Worm (Caenorhabditis elegans) whole organism, L1 larva: ENCODE data around the gene cnep-1.

Source experiments
- F16B12.6 ChIP-seq: fragments of 150-350 bp; optimal IDR thresholded peaks from 2 replicates; lab custom pipeline; 2014; ENCODE audit warnings: missing biosample characterization, missing genetic modification characterization
- dpl-1 ChIP-seq, 3 experiments: fragments of 150-350 bp in 2 of 3; sonication (generic microtip) in 1 of 3; optimal IDR thresholded peaks; 2 replicates each; lab custom pipeline; 2014 to 2017; ENCODE audit warnings: missing biosample characterization in 3 of 3, missing genetic modification characterization in 3 of 3, missing genetic modification reagents in 3 of 3
- fos-1 ChIP-seq: fragments of 150-350 bp; optimal IDR thresholded peaks from 2 replicates; lab custom pipeline; 2014; ENCODE audit warnings: missing biosample characterization, missing genetic modification characterization
- lin-15B ChIP-seq: fragments of 150-350 bp; sonication (generic microtip); optimal IDR thresholded peaks from 3 replicates; lab custom pipeline; 2014; ENCODE audit warnings: missing biosample characterization, missing genetic modification characterization
- nhr-11 ChIP-seq: fragments of 150-350 bp; optimal IDR thresholded peaks from 2 replicates; lab custom pipeline; 2014; ENCODE audit warnings: missing biosample characterization, missing genetic modification characterization
- nhr-77 ChIP-seq: fragments of 150-350 bp; optimal IDR thresholded peaks from 2 replicates; lab custom pipeline; 2014; ENCODE audit warnings: missing biosample characterization, missing genetic modification characterization
- swsn-7 ChIP-seq: sonication (generic microtip); optimal IDR thresholded peaks from 2 replicates; lab custom pipeline; 2016; ENCODE audit warnings: missing genetic modification characterization, missing compliant biosample characterization
- unc-62 ChIP-seq: fragments of 150-350 bp; optimal IDR thresholded peaks from 2 replicates; lab custom pipeline; 2014; ENCODE audit warnings: missing biosample characterization, missing genetic modification reagents, missing genetic modification characterization
- vab-15 ChIP-seq: sonication (generic microtip); optimal IDR thresholded peaks from 2 replicates; lab custom pipeline; 2017; ENCODE audit warnings: missing genotype, mild to moderate bottlenecking, missing genetic modification characterization, missing compliant biosample characterization
- ztf-11 ChIP-seq, 2 experiments: sonication (generic microtip); optimal IDR thresholded peaks; 2 replicates each; lab custom pipeline; 2016 to 2017; ENCODE audit warnings: missing genetic modification characterization in 2 of 2, missing biosample characterization in 1 of 2, missing compliant biosample characterization in 1 of 2

ce11 chrII:7301670-7302151 is 8.4 kb upstream of the cnep-1 start, which contains the start of gene cul-4:
- TF ChIP-seq unc-62 (no peak), F16B12.6 (tag; lab: Kevin White, UChicago) (peak; percentile 69), fos-1 (tag; lab: Kevin White, UChicago) (peak; percentile 6), nhr-11 (tag; lab: Kevin White, UChicago) (no peak), dpl-1 (GFP tag; optimal IDR thresholded peaks at IDR 0.05; lab: Kevin White, UChicago) (peak; percentile 59 to 82 (median 82)), nhr-77 (tag; lab: Kevin White, UChicago) (peak; percentile 12), vab-15 (tag; lab: Kevin White, UChicago) (no peak), swsn-7 (peak; percentile 80), ztf-11 (tag; optimal IDR thresholded peaks at IDR 0.05; lab: Kevin White, UChicago) (peak in 1 of 2 experiments; percentile 31), lin-15B (tag; lab: Kevin White, UChicago) (peak; percentile 30)
